Fruit fly (Drosophila melanogaster): ENCODE data around the gene CG44836.

- TF ChIP-seq toe (GFP tag; optimal IDR thresholded peaks at IDR 0.05) (no peak), CG12768 (GFP tag; optimal IDR thresholded peaks at IDR 0.05) (no peak), kay (GFP tag; ENCODE audit: borderline replicate concordance) (peak; percentile 82), CG7045 (GFP tag; optimal IDR thresholded peaks at IDR 0.05) (no peak), CG14711 (tag; optimal IDR thresholded peaks at IDR 0.05) (no peak)
These were observed 22.0 kb downstream of the CG44836 start, which contains the start of gene roq for dm6 chr3L:16377768-16378764.

All from whole organism, adult.